Worm (Caenorhabditis elegans) whole organism, L3 larva: ENCODE measurements around the gene H03E18.1.
"Not testable (repeated sequence)": the region's sequence is repeated elsewhere in the genome, so short reads cannot be mapped to it uniquely, and the experiment has no call there.

Source experiments
- R02D3.7 ChIP-seq: fragments of 150-350 bp; optimal IDR thresholded peaks from 2 replicates; lab custom pipeline; 2014; ENCODE audit warnings: missing biosample characterization, missing genetic modification characterization
- ZK546.5 ChIP-seq: sonication (generic microtip); optimal IDR thresholded peaks from 2 replicates; lab custom pipeline; 2017; ENCODE audit warnings: missing biosample characterization, missing genetic modification characterization
- aly-2 ChIP-seq: fragments of 150-350 bp; optimal IDR thresholded peaks from 2 replicates; lab custom pipeline; 2014; ENCODE audit warnings: missing biosample characterization, missing genetic modification characterization
- ceh-82 ChIP-seq: fragments of 150-350 bp; optimal IDR thresholded peaks from 2 replicates; lab custom pipeline; 2014; ENCODE audit warnings: missing biosample characterization, missing genetic modification characterization
- daf-12 ChIP-seq: fragments of 150-350 bp; optimal IDR thresholded peaks from 2 replicates; lab custom pipeline; 2014; ENCODE audit warnings: missing biosample characterization, missing genetic modification reagents, missing genetic modification characterization
- egl-27 ChIP-seq: sonication (generic microtip); optimal IDR thresholded peaks from 4 replicates; lab custom pipeline; 2017; ENCODE audit warnings: missing biosample characterization, missing genetic modification reagents, missing genetic modification characterization
- egl-5 ChIP-seq: fragments of 150-350 bp; optimal IDR thresholded peaks from 2 replicates; lab custom pipeline; 2017; ENCODE audit warnings: missing biosample characterization, missing genetic modification reagents, missing genetic modification characterization, inconsistent platforms
- elt-2 ChIP-seq: sonication (generic microtip); optimal IDR thresholded peaks from 2 replicates; lab custom pipeline; 2016; ENCODE audit warnings: missing genetic modification reagents, mild to moderate bottlenecking, missing genetic modification characterization, missing compliant biosample characterization
- elt-3 ChIP-seq, 3 experiments: fragments of 150-350 bp in 1 of 3; sonication (generic microtip) in 2 of 3; optimal IDR thresholded peaks; 2 replicates in 2 of 3; 4 replicates in 1 of 3; lab custom pipeline; 2014 to 2017; ENCODE audit warnings: missing biosample characterization in 3 of 3, missing genetic modification characterization in 3 of 3
- fkh-2 ChIP-seq: fragments of 150-350 bp; optimal IDR thresholded peaks from 2 replicates; lab custom pipeline; 2014; ENCODE audit warnings: missing biosample characterization, missing genetic modification reagents, missing genetic modification characterization
- fos-1 ChIP-seq: fragments of 150-350 bp; optimal IDR thresholded peaks from 2 replicates; lab custom pipeline; 2014; ENCODE audit warnings: missing biosample characterization, missing genetic modification characterization
- hmg-11 ChIP-seq: sonication (generic microtip); optimal IDR thresholded peaks from 2 replicates; lab custom pipeline; 2016; ENCODE audit warnings: missing genetic modification characterization, missing compliant biosample characterization
- jun-1 ChIP-seq: fragments of 150-350 bp; optimal IDR thresholded peaks from 2 replicates; lab custom pipeline; 2014; ENCODE audit warnings: missing biosample characterization, missing genetic modification reagents, missing genetic modification characterization
- lsy-12 ChIP-seq: sonication (generic microtip); optimal IDR thresholded peaks from 2 replicates; lab custom pipeline; 2016; ENCODE audit warnings: mild to moderate bottlenecking, missing genetic modification characterization, missing compliant biosample characterization
- mml-1 ChIP-seq: fragments of 150-350 bp; sonication (generic microtip); optimal IDR thresholded peaks from 3 replicates; lab custom pipeline; 2014; ENCODE audit warnings: missing biosample characterization, missing genetic modification characterization
- nhr-12 ChIP-seq: fragments of 150-350 bp; optimal IDR thresholded peaks from 2 replicates; lab custom pipeline; 2014; ENCODE audit warnings: missing biosample characterization, missing genetic modification characterization
- nhr-23 ChIP-seq: fragments of 150-350 bp; optimal IDR thresholded peaks from 2 replicates; lab custom pipeline; 2014; ENCODE audit warnings: missing biosample characterization, missing genetic modification reagents, missing genetic modification characterization
- nhr-25 ChIP-seq: sonication (generic microtip); optimal IDR thresholded peaks from 2 replicates; lab custom pipeline; 2017; ENCODE audit warnings: missing biosample characterization, missing genetic modification characterization
- nhr-28 ChIP-seq: fragments of 150-350 bp; optimal IDR thresholded peaks from 2 replicates; lab custom pipeline; 2014; ENCODE audit warnings: missing biosample characterization, missing genetic modification characterization
- nhr-76 ChIP-seq: fragments of 150-350 bp; sonication (generic microtip); optimal IDR thresholded peaks from 5 replicates; lab custom pipeline; 2014; ENCODE audit warnings: missing biosample characterization, missing genetic modification characterization
- nhr-77 ChIP-seq: fragments of 150-350 bp; optimal IDR thresholded peaks from 2 replicates; lab custom pipeline; 2014; ENCODE audit warnings: missing biosample characterization, missing genetic modification characterization
- pha-4 ChIP-seq: fragments of 150-350 bp; optimal IDR thresholded peaks from 2 replicates; lab custom pipeline; 2014; ENCODE audit warnings: missing biosample characterization, missing genetic modification reagents, missing genetic modification characterization
- pqm-1 ChIP-seq: fragments of 150-350 bp; optimal IDR thresholded peaks from 2 replicates; lab custom pipeline; 2017; ENCODE audit warnings: missing biosample characterization, missing genetic modification characterization, inconsistent platforms
- sea-2 ChIP-seq: fragments of 150-350 bp; sonication (generic microtip); optimal IDR thresholded peaks from 4 replicates; lab custom pipeline; 2014; ENCODE audit warnings: missing biosample characterization, missing genetic modification reagents, missing genetic modification characterization
- skn-1 ChIP-seq: fragments of 150-350 bp; optimal IDR thresholded peaks from 2 replicates; lab custom pipeline; 2014; ENCODE audit warnings: missing biosample characterization, missing genetic modification characterization
- snpc-4 ChIP-seq: fragments of 150-350 bp; optimal IDR thresholded peaks from 2 replicates; lab custom pipeline; 2014; ENCODE audit warnings: missing biosample characterization, missing genetic modification characterization
- tbx-2 ChIP-seq: sonication (generic microtip); optimal IDR thresholded peaks from 2 replicates; lab custom pipeline; 2016; ENCODE audit warnings: mild to moderate bottlenecking, missing genetic modification characterization, missing compliant biosample characterization
- unc-39 ChIP-seq: sonication (generic microtip); optimal IDR thresholded peaks from 4 replicates; lab custom pipeline; 2017; ENCODE audit warnings: missing biosample characterization, missing genetic modification characterization
- unc-62 ChIP-seq: fragments of 150-350 bp; sonication (generic microtip); optimal IDR thresholded peaks from 4 replicates; lab custom pipeline; 2014; ENCODE audit warnings: missing biosample characterization, missing genetic modification reagents, missing genetic modification characterization
- ztf-11 ChIP-seq: fragments of 150-350 bp; optimal IDR thresholded peaks from 2 replicates; lab custom pipeline; 2014; ENCODE audit warnings: missing biosample characterization, missing genetic modification characterization
- ztf-4 ChIP-seq: fragments of 150-350 bp; optimal IDR thresholded peaks from 2 replicates; lab custom pipeline; 2014; ENCODE audit warnings: missing biosample characterization, missing genetic modification characterization

The H03E18.1 gene

DNA sequence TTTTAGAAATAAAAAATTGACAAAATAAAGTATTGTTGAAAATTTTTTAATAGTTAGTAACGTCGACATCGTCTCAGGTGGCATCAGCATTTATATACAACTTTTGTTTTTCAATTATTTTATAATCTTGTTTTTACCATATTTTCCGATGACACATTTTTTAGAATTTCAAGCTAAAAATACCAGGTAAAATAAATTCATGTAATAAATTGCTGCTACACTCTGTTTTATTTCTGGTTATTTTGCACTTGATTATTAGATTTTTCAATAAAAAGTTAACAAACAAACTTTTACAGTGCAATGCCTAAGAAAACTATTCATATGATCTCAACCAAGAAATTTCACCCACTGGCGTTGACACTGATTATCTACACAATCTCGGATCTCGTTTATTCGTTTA, 13.9 kb downstream of the H03E18.1 start, which contains the start of gene C03G5.14:
C03G5.14 (plus strand) TSS at position 301 of the 400 bp plus-strand sequence.
- TF ChIP-seq nhr-12 (tag; lab: Kevin White, UChicago) (no peak), egl-5 (no peak), ZK546.5 (tag; lab: Kevin White, UChicago) (no peak), daf-12 (tag; lab: Kevin White, UChicago) (no peak), ztf-4 (tag; lab: Kevin White, UChicago) (no peak), ztf-11 (tag; lab: Kevin White, UChicago) (no peak), sea-2 (GFP tag; lab: Kevin White, UChicago) (no peak)

ce11 chrX:8523000-8523399, 15.3 kb downstream of the H03E18.1 start:
- no peak for TF ChIP-seq pha-4 (tag; lab: Kevin White, UChicago)
- no peak for TF ChIP-seq aly-2 (tag; lab: Kevin White, UChicago)
- no peak for TF ChIP-seq tbx-2 (tag; lab: Kevin White, UChicago)
- TF ChIP-seq ztf-4 (tag; lab: Kevin White, UChicago): no peak
- TF ChIP-seq unc-39 (tag; lab: Kevin White, UChicago): no peak
- TF ChIP-seq ztf-11 (tag; lab: Kevin White, UChicago): no peak
- no peak for TF ChIP-seq hmg-11 (tag; lab: Kevin White, UChicago)
- no peak for TF ChIP-seq unc-62
- no peak for TF ChIP-seq fkh-2 (tag; lab: Kevin White, UChicago)
- no peak for TF ChIP-seq nhr-77
- TF ChIP-seq egl-5: no peak
- no peak for TF ChIP-seq mml-1 (tag; lab: Kevin White, UChicago)
- no peak for TF ChIP-seq elt-2 (tag; lab: Kevin White, UChicago)

ce11 chrX:8527950-8528349, 20.3 kb downstream of the H03E18.1 start, which contains the start of gene flp-5:
flp-5 (plus strand) TSS chrX:8528250.
- TF ChIP-seq elt-2 (tag; lab: Kevin White, UChicago): no peak
- no peak for TF ChIP-seq tbx-2 (tag; lab: Kevin White, UChicago)
- TF ChIP-seq jun-1 (tag; lab: Kevin White, UChicago): no peak
- no peak for TF ChIP-seq nhr-23
- TF ChIP-seq skn-1 (tag; lab: Kevin White, UChicago): no peak
- TF ChIP-seq nhr-76: no peak
- no peak for TF ChIP-seq fkh-2 (tag; lab: Kevin White, UChicago)
- TF ChIP-seq lsy-12: no peak
- TF ChIP-seq nhr-12 (tag; lab: Kevin White, UChicago): no peak
- no peak for TF ChIP-seq fos-1
- no peak for TF ChIP-seq snpc-4 (tag; lab: Kevin White, UChicago)
- TF ChIP-seq ceh-82: no peak
- TF ChIP-seq elt-3 (tag; optimal IDR thresholded peaks at IDR 0.05; lab: Kevin White, UChicago): no peak
- TF ChIP-seq aly-2 (tag; lab: Kevin White, UChicago): no peak
- TF ChIP-seq hmg-11 (tag; lab: Kevin White, UChicago): no peak
- no peak for TF ChIP-seq nhr-77
- TF ChIP-seq ZK546.5 (tag; lab: Kevin White, UChicago): no peak
- TF ChIP-seq daf-12 (tag; lab: Kevin White, UChicago): no peak
- TF ChIP-seq pqm-1 (tag; lab: Kevin White, UChicago): no peak
- no peak for TF ChIP-seq R02D3.7 (tag; lab: Kevin White, UChicago)

DNA sequence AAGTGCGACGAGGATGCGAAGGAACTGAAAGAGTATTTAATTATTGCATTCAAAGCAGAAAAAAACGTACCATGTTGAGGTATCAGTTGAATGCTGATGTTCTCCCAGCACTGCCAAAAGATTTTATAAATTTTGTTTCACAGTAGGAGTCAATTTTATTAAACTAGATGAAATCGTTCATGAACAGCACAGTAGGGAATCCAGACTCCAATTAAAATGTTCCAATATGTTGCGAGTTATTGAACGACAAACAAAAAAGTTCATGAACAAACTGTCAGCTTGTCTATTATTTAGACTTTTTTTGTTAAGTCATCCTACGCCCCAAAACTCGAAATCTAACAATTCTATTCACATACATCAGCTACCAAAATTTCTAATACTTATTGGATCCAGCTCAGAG, 27.3 kb downstream of the H03E18.1 start, which contains the start of gene nspc-1:
nspc-1 (minus strand) TSS at position 101 of the 400 bp plus-strand sequence.
- not testable (repeated sequence) for TF ChIP-seq fkh-2, nhr-28, ztf-4 (tag; lab: Kevin White, UChicago)

DNA sequence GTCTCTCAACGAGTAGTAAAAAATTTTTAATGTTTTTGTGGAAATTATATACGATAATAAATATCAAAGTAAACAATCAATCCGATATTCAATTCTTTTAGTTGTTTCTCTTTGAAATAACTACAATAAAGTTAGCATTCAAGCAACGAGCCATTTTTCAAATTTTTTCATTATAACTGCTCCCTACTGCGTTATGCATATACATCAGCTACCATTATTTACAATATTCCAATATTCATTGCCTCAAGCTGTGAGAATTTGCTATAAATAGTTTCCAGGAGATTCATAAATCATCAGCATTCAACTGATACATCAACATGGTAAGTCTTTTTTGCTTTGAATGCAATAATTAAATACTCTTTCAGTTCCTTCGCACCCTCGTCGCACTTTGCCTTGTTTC, 29.1 kb downstream of the H03E18.1 start, which contains the start of gene nspc-3:
nspc-3 (plus strand) TSS at position 301 of the 400 bp plus-strand sequence.
- TF ChIP-seq nhr-25 (tag; lab: Kevin White, UChicago) (no peak), R02D3.7 (tag; lab: Kevin White, UChicago) (no peak), fkh-2 (tag; lab: Kevin White, UChicago) (no peak), skn-1 (tag; lab: Kevin White, UChicago) (no peak), nhr-77 (no peak), egl-27 (tag; lab: Kevin White, UChicago) (no peak), ceh-82 (no peak), ztf-11 (tag; lab: Kevin White, UChicago) (no peak)
